Fruit fly (Drosophila melanogaster): ENCODE results near the gene Cyp4s3.

Gene Cyp4s3

DNA sequence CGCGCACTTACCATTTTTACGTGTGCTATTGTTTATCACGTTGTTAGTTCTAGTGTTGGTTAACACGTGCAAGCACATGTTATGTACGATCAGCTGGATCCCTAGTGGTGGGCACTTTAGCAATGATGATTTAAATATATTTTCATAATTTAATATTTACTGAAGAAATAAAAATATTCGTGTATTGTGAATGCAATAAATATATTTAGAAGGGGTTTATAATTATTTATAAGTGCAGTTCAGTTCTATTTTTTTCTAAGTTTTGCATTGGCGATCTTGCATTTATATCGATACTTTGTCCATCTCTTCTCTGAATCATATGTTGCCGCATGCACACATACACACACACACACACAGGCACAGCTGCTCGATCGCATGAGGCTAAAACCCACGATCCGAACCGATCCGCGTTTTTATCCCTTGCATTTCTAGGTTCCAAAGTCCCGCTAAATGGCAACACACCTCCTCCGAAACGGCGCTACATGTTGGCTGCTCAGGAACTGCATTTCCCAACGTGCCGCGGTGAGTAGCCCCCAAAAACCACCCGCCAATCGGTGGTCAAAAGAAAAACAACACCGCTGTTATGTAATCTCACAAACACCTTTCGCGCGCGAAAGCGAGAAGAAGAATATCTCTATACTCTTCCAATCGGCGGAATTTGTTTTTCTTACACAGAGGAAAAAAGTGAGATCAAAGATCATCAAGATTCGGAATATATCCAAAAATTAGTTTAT lies 30.4 kb downstream of the Cyp4s3 start, which contains the start of the genes CG15027 and Dbct (continued):
- TF ChIP-seq CG14441 (GFP tag; IDR thresholded peaks at IDR 0.05) (peak; percentile 67), Sry-β (GFP tag; optimal IDR thresholded peaks at IDR 0.05) (no peak), peb (GFP tag; IDR thresholded peaks at IDR 0.05) (peak; percentile 40; the same call in 1 of the 2 replicates), Asciz (GFP tag; optimal IDR thresholded peaks at IDR 0.05) (peak; percentile 17), CG4617 (GFP tag; optimal IDR thresholded peaks at IDR 0.05; ENCODE audit: borderline replicate concordance) (peak; percentile 27), bcd (GFP tag; optimal IDR thresholded peaks at IDR 0.05) (peak; percentile 32), Hmr (GFP tag; optimal IDR thresholded peaks at IDR 0.05) (peak; percentile 54), chm (GFP tag; IDR thresholded peaks at IDR 0.05) (no peak), D (optimal IDR thresholded peaks at IDR 0.05) (no peak), D (GFP tag; optimal IDR thresholded peaks at IDR 0.05) (peak; percentile 30), Nf-YB (GFP tag; optimal IDR thresholded peaks at IDR 0.05) (peak; percentile 45), exex (tag; optimal IDR thresholded peaks at IDR 0.05) (peak; percentile 42), CG8478 (optimal IDR thresholded peaks at IDR 0.05) (no peak), ewg (GFP tag; optimal IDR thresholded peaks at IDR 0.05) (peak; percentile 19), CG15696 (tag; optimal IDR thresholded peaks at IDR 0.05) (peak; percentile 74), CG6254 (GFP tag; optimal IDR thresholded peaks at IDR 0.05) (no peak), CG14710 (tag; optimal IDR thresholded peaks at IDR 0.05) (peak; percentile 71), Oaz (GFP tag; IDR thresholded peaks at IDR 0.05) (peak; percentile 11; the same call in 1 of the 2 replicates), CG9817 (tag; optimal IDR thresholded peaks at IDR 0.05) (peak; percentile 74), CG30431 (GFP tag; optimal IDR thresholded peaks at IDR 0.05) (peak; percentile 12), stc (GFP tag; IDR thresholded peaks at IDR 0.05) (peak; percentile 46), sd (tag; optimal IDR thresholded peaks at IDR 0.05) (peak; percentile 87), Fer3 (tag; optimal IDR thresholded peaks at IDR 0.05) (peak; percentile 56), emc (GFP tag; optimal IDR thresholded peaks at IDR 0.05) (no peak), CG11247 (GFP tag; IDR thresholded peaks at IDR 0.05) (peak; percentile 26; the same call in 1 of the 2 replicates), GATAe (GFP tag; conservative IDR thresholded peaks at IDR 0.05) (no peak), CG4707 (GFP tag; optimal IDR thresholded peaks at IDR 0.05) (no peak), CG32532 (GFP tag; IDR thresholded peaks at IDR 0.05) (peak; percentile 71), da (GFP tag; optimal IDR thresholded peaks at IDR 0.05) (no peak), CG11456 (GFP tag; IDR thresholded peaks at IDR 0.05) (peak; percentile 66; the same call in 1 of the 3 replicates), Side (GFP tag; optimal IDR thresholded peaks at IDR 0.05) (no peak), Hr78 (GFP tag; optimal IDR thresholded peaks at IDR 0.05) (no peak), h (optimal IDR thresholded peaks at IDR 0.05) (no peak), bowl (GFP tag; IDR thresholded peaks at IDR 0.05) (no peak), CG18764 (GFP tag; optimal IDR thresholded peaks at IDR 0.05) (peak; percentile 52), NFAT (GFP tag; IDR thresholded peaks at IDR 0.05) (peak; percentile 22; the same call in 1 of the 2 replicates), vfl (GFP tag; optimal IDR thresholded peaks at IDR 0.05) (peak; percentile 35), cato (GFP tag; optimal IDR thresholded peaks at IDR 0.05; ENCODE audit: borderline replicate concordance) (peak; percentile 2), run (tag; optimal IDR thresholded peaks at IDR 0.05) (no peak), Meics (GFP tag; optimal IDR thresholded peaks at IDR 0.05) (peak; percentile 42), CG10654 (GFP tag; optimal IDR thresholded peaks at IDR 0.05) (peak; percentile 64), Rx (GFP tag; IDR thresholded peaks at IDR 0.05) (no peak; the same call in 1 of the 2 replicates), Dfd (GFP tag; optimal IDR thresholded peaks at IDR 0.05) (no peak), vvl (GFP tag; IDR thresholded peaks at IDR 0.05) (peak; percentile 78), CG13287 (GFP tag; IDR thresholded peaks at IDR 0.05; ENCODE audit: partially characterized antibody) (peak; percentile 84), en (GFP tag; optimal IDR thresholded peaks at IDR 0.05) (no peak), nerfin-2 (GFP tag; IDR thresholded peaks at IDR 0.05; ENCODE audit: partially characterized antibody) (no peak), bab2 (GFP tag; optimal IDR thresholded peaks at IDR 0.05) (no peak), Hey (tag; optimal IDR thresholded peaks at IDR 0.05) (no peak), CG16863 (GFP tag; optimal IDR thresholded peaks at IDR 0.05) (no peak)

All from whole organism, embryonic.